Fruit fly (Drosophila melanogaster): Measurements from ENCODE around the gene CG45071.

The CG45071 gene

dm6 chr3L:15143638-15144600, 38.2 kb downstream of the CG45071 start, which contains the start of the genes CG32147 and Pex3:
Gene CG32147 (minus strand): TSS chr3L:15144059.
Gene Pex3 (plus strand): TSS chr3L:15144355.
- TF ChIP-seq CrebA (GFP tag; optimal IDR thresholded peaks at IDR 0.05; ENCODE audit: borderline replicate concordance) (no peak), pan (optimal IDR thresholded peaks at IDR 0.05) (no peak), Jra (GFP tag; optimal IDR thresholded peaks at IDR 0.05) (peak; percentile 5), Abd-B (GFP tag; optimal IDR thresholded peaks at IDR 0.05) (no peak), foxo (GFP tag; optimal IDR thresholded peaks at IDR 0.05) (peak in 1 of 2 experiments; percentile 15), Hnf4 (GFP tag; optimal IDR thresholded peaks at IDR 0.05) (peak; percentile 32), Hr83 (GFP tag; optimal IDR thresholded peaks at IDR 0.05; ENCODE audit: poor library complexity, severe bottlenecking) (no peak), GATAd (GFP tag; optimal IDR thresholded peaks at IDR 0.05) (no peak), woc (GFP tag; optimal IDR thresholded peaks at IDR 0.05) (peak; percentile 22), usp (GFP tag; optimal IDR thresholded peaks at IDR 0.05) (no peak), OdsH (GFP tag; optimal IDR thresholded peaks at IDR 0.05) (no peak), dl (GFP tag; optimal IDR thresholded peaks at IDR 0.05; ENCODE audit: insufficient read depth in 1 of 2, partially characterized antibody in 2 of 2) (no peak), CG9705 (GFP tag; optimal IDR thresholded peaks at IDR 0.05) (no peak), sage (GFP tag; optimal IDR thresholded peaks at IDR 0.05) (no peak), h (GFP tag; optimal IDR thresholded peaks at IDR 0.05) (peak; percentile 32), CG32264 (GFP tag; optimal IDR thresholded peaks at IDR 0.05) (no peak), ey (GFP tag; optimal IDR thresholded peaks at IDR 0.05) (no peak), Sp1 (GFP tag; optimal IDR thresholded peaks at IDR 0.05) (peak; percentile 6), dsf (GFP tag; optimal IDR thresholded peaks at IDR 0.05; ENCODE audit: borderline replicate concordance) (no peak), N (GFP tag; optimal IDR thresholded peaks at IDR 0.05) (no peak), br (GFP tag; optimal IDR thresholded peaks at IDR 0.05) (no peak), Hr78 (GFP tag; optimal IDR thresholded peaks at IDR 0.05) (no peak), brk (GFP tag; optimal IDR thresholded peaks at IDR 0.05) (peak; percentile 57), fru (GFP tag; optimal IDR thresholded peaks at IDR 0.05) (no peak), sv (GFP tag; optimal IDR thresholded peaks at IDR 0.05) (no peak), Dfd (GFP tag; optimal IDR thresholded peaks at IDR 0.05) (no peak), Mio (GFP tag; optimal IDR thresholded peaks at IDR 0.05) (no peak), jim (GFP tag; optimal IDR thresholded peaks at IDR 0.05) (no peak), psq (GFP tag; optimal IDR thresholded peaks at IDR 0.05) (no peak), dmrt93B (GFP tag; optimal IDR thresholded peaks at IDR 0.05) (no peak), rgr (GFP tag; optimal IDR thresholded peaks at IDR 0.05) (no peak), Vsx2 (GFP tag; optimal IDR thresholded peaks at IDR 0.05; ENCODE audit: partially characterized antibody) (no peak), Rel (GFP tag; optimal IDR thresholded peaks at IDR 0.05) (no peak), Rel (tag; optimal IDR thresholded peaks at IDR 0.05) (peak; percentile 78), Dif (GFP tag; optimal IDR thresholded peaks at IDR 0.05; ENCODE audit: partially characterized antibody) (no peak), HLH106 (tag; optimal IDR thresholded peaks at IDR 0.05) (no peak)

dm6 chr3L:15146643-15147187, 41.0 kb downstream of the CG45071 start, which contains the start of gene FucTA:
Gene FucTA (plus strand): TSS chr3L:15147137.
- TF ChIP-seq rgr (GFP tag; optimal IDR thresholded peaks at IDR 0.05) = no peak
- no peak for TF ChIP-seq sage (GFP tag; optimal IDR thresholded peaks at IDR 0.05)
- no peak for TF ChIP-seq lola (GFP tag; optimal IDR thresholded peaks at IDR 0.05)
- no peak for TF ChIP-seq Sp1 (GFP tag; optimal IDR thresholded peaks at IDR 0.05)
- TF ChIP-seq CrebA (GFP tag; optimal IDR thresholded peaks at IDR 0.05; ENCODE audit: borderline replicate concordance) = no peak
- TF ChIP-seq Hnf4 (GFP tag; optimal IDR thresholded peaks at IDR 0.05) = no peak
- no peak for TF ChIP-seq psq (GFP tag; optimal IDR thresholded peaks at IDR 0.05)
- no peak for TF ChIP-seq h (GFP tag; optimal IDR thresholded peaks at IDR 0.05)
- TF ChIP-seq Rel (GFP tag; optimal IDR thresholded peaks at IDR 0.05) = no peak
- TF ChIP-seq Rel (tag; optimal IDR thresholded peaks at IDR 0.05) = no peak
- no peak for TF ChIP-seq brk (GFP tag; optimal IDR thresholded peaks at IDR 0.05)
- no peak for TF ChIP-seq foxo (GFP tag; optimal IDR thresholded peaks at IDR 0.05)

Data from whole organism, wandering third instar larva.